Worm (Caenorhabditis elegans) whole organism, L3 larva: ENCODE results near the gene Y43F8C.9.

ENCODE experiments used
- aly-2 ChIP-seq: fragments of 150-350 bp; optimal IDR thresholded peaks from 2 replicates; lab custom pipeline; 2014; ENCODE audit warnings: missing biosample characterization, missing genetic modification characterization
- ama-1 ChIP-seq: fragments of 150-350 bp; optimal IDR thresholded peaks from 2 replicates; lab custom pipeline; 2018
- ceh-82 ChIP-seq: fragments of 150-350 bp; optimal IDR thresholded peaks from 2 replicates; lab custom pipeline; 2014; ENCODE audit warnings: missing biosample characterization, missing genetic modification characterization
- daf-12 ChIP-seq: fragments of 150-350 bp; optimal IDR thresholded peaks from 2 replicates; lab custom pipeline; 2014; ENCODE audit warnings: missing biosample characterization, missing genetic modification reagents, missing genetic modification characterization
- elt-2 ChIP-seq: sonication (generic microtip); optimal IDR thresholded peaks from 2 replicates; lab custom pipeline; 2016; ENCODE audit warnings: missing genetic modification reagents, mild to moderate bottlenecking, missing genetic modification characterization, missing compliant biosample characterization
- mdl-1 ChIP-seq: fragments of 150-350 bp; optimal IDR thresholded peaks from 2 replicates; lab custom pipeline; 2014; ENCODE audit warnings: missing biosample characterization, missing genetic modification characterization
- mml-1 ChIP-seq: fragments of 150-350 bp; sonication (generic microtip); optimal IDR thresholded peaks from 3 replicates; lab custom pipeline; 2014; ENCODE audit warnings: missing biosample characterization, missing genetic modification characterization

- no peak for TF ChIP-seq ceh-82 (tag; lab: Kevin White, UChicago)
- no peak for TF ChIP-seq aly-2 (tag; lab: Kevin White, UChicago)
- TF ChIP-seq daf-12 (tag; lab: Kevin White, UChicago): no peak
- no peak for TF ChIP-seq ama-1
- TF ChIP-seq mml-1: no peak
- no peak for TF ChIP-seq mdl-1 (tag; lab: Kevin White, UChicago)
- TF ChIP-seq elt-2: no peak
Measured at ce11 chrV:19608665-19609064, 37.2 kb upstream of the Y43F8C.9 start.
